Worm (Caenorhabditis elegans) whole organism, mixed stage, embryonic: Measurements from ENCODE around the gene R11E3.2.

Experiments
- ceh-83 ChIP-seq: fragments of 200-800 bp; sonication (Bioruptor generic); optimal IDR thresholded peaks from 2 replicates; lab custom pipeline; 2018; ENCODE audit warnings: mild to moderate bottlenecking, missing genetic modification characterization, missing compliant biosample characterization
- elt-3 ChIP-seq: fragments of 150-350 bp; optimal IDR thresholded peaks from 2 replicates; lab custom pipeline; 2014; ENCODE audit warnings: missing biosample characterization, missing genetic modification characterization
- lin-13 ChIP-seq: fragments of 150-350 bp; optimal IDR thresholded peaks from 2 replicates; lab custom pipeline; 2014; ENCODE audit warnings: missing biosample characterization, missing genetic modification characterization
- mls-2 ChIP-seq: sonication (generic microtip); optimal IDR thresholded peaks from 2 replicates; lab custom pipeline; 2016; ENCODE audit warnings: mild to moderate bottlenecking, missing genetic modification characterization, moderate library complexity, missing compliant biosample characterization
- nhr-237 ChIP-seq: fragments of 150-350 bp; optimal IDR thresholded peaks from 2 replicates; lab custom pipeline; 2014; ENCODE audit warnings: missing biosample characterization, missing genetic modification characterization
- nhr-28 ChIP-seq: fragments of 150-350 bp; optimal IDR thresholded peaks from 2 replicates; lab custom pipeline; 2014; ENCODE audit warnings: missing biosample characterization, missing genetic modification characterization
- pha-4 ChIP-seq: fragments of 150-350 bp; optimal IDR thresholded peaks from 2 replicates; lab custom pipeline; 2018; ENCODE audit warnings: missing biosample characterization, missing genetic modification reagents, missing genetic modification characterization
- snpc-4 ChIP-seq: fragments of 150-350 bp; optimal IDR thresholded peaks from 2 replicates; lab custom pipeline; 2014; ENCODE audit warnings: missing biosample characterization, missing genetic modification characterization
- unc-120 ChIP-seq: sonication (generic microtip); optimal IDR thresholded peaks from 2 replicates; lab custom pipeline; 2017; ENCODE audit warnings: missing genetic modification characterization, missing compliant biosample characterization; ENCODE audit not compliant: poor library complexity, severe bottlenecking
- unc-39 ChIP-seq: fragments of 150-350 bp; optimal IDR thresholded peaks from 2 replicates; lab custom pipeline; 2014; ENCODE audit warnings: missing biosample characterization, missing genetic modification characterization
- unc-62 ChIP-seq: fragments of 150-350 bp; optimal IDR thresholded peaks from 2 replicates; lab custom pipeline; 2014; ENCODE audit warnings: missing biosample characterization, missing genetic modification reagents, missing genetic modification characterization

ce11 chrIV:4742480-4742879 lies 29.4 kb upstream of the R11E3.2 start:
- TF ChIP-seq ceh-83 (no peak), snpc-4 (tag; lab: Kevin White, UChicago) (no peak), nhr-237 (no peak), lin-13 (tag; lab: Kevin White, UChicago) (no peak), nhr-28 (tag; lab: Kevin White, UChicago) (no peak), unc-39 (tag; lab: Kevin White, UChicago) (no peak), elt-3 (tag; lab: Kevin White, UChicago) (no peak), mls-2 (no peak), pha-4 (tag; lab: Kevin White, UChicago) (no peak), unc-62 (no peak), unc-120 (tag; lab: Kevin White, UChicago) (no peak)
